Fruit fly (Drosophila melanogaster): Measurements from ENCODE around the gene CG34308.

The CG34308 gene

dm6 chr3R:13051298-13051723 lies 37.7 kb upstream of the CG34308 start, which contains the start of gene CG7966 (continued):
- no peak for TF ChIP-seq CG7928 (GFP tag; optimal IDR thresholded peaks at IDR 0.05)
- TF ChIP-seq tgo (GFP tag; IDR thresholded peaks at IDR 0.05), result no peak
- TF ChIP-seq CG4707 (GFP tag; optimal IDR thresholded peaks at IDR 0.05), result no peak
- no peak for TF ChIP-seq luna (GFP tag; optimal IDR thresholded peaks at IDR 0.05)
- TF ChIP-seq ato (GFP tag; IDR thresholded peaks at IDR 0.05; ENCODE audit: partially characterized antibody), result no peak
- TF ChIP-seq unc-4 (GFP tag; IDR thresholded peaks at IDR 0.05; ENCODE audit: partially characterized antibody), result no peak
- peak; percentile 65 to 81 for TF ChIP-seq Trl (optimal IDR thresholded peaks at IDR 0.05)
- no peak for TF ChIP-seq Trl (GFP tag; optimal IDR thresholded peaks at IDR 0.05)
- peak; percentile 16; the same call in 1 of the 2 replicates for TF ChIP-seq GATAe (GFP tag; conservative IDR thresholded peaks at IDR 0.05)
- no peak for TF ChIP-seq CG10654 (GFP tag; optimal IDR thresholded peaks at IDR 0.05)
- TF ChIP-seq hb (GFP tag; IDR thresholded peaks at IDR 0.05; ENCODE audit: partially characterized antibody), result no peak
- no peak for TF ChIP-seq CG1647 (GFP tag; optimal IDR thresholded peaks at IDR 0.05)
- peak; percentile 5 for TF ChIP-seq CG10543 (GFP tag; optimal IDR thresholded peaks at IDR 0.05)
- TF ChIP-seq CG11695 (GFP tag; IDR thresholded peaks at IDR 0.05), result peak; percentile 76
- no peak for TF ChIP-seq CG13775 (GFP tag; optimal IDR thresholded peaks at IDR 0.05)
- no peak for TF ChIP-seq CG12236 (GFP tag; optimal IDR thresholded peaks at IDR 0.05)
- TF ChIP-seq disco-r (GFP tag; optimal IDR thresholded peaks at IDR 0.05), result no peak
- TF ChIP-seq CG4854 (GFP tag; optimal IDR thresholded peaks at IDR 0.05), result no peak
- no peak for TF ChIP-seq tup (GFP tag; optimal IDR thresholded peaks at IDR 0.05)
- no peak for TF ChIP-seq CG14441 (GFP tag; IDR thresholded peaks at IDR 0.05)
- no peak for TF ChIP-seq Lhr (GFP tag; optimal IDR thresholded peaks at IDR 0.05)
- TF ChIP-seq Rx (GFP tag; IDR thresholded peaks at IDR 0.05), result no peak
- TF ChIP-seq CG15073 (GFP tag; optimal IDR thresholded peaks at IDR 0.05), result no peak
- TF ChIP-seq CG14014 (GFP tag; IDR thresholded peaks at IDR 0.05), result no peak
- no peak for TF ChIP-seq CG2889 (GFP tag; IDR thresholded peaks at IDR 0.05)
- TF ChIP-seq CG4328 (GFP tag; optimal IDR thresholded peaks at IDR 0.05), result no peak
- TF ChIP-seq pros (GFP tag; optimal IDR thresholded peaks at IDR 0.05), result no peak
- TF ChIP-seq Med (GFP tag), result peak; percentile 83
- no peak for TF ChIP-seq CG3065 (GFP tag; optimal IDR thresholded peaks at IDR 0.05)
- TF ChIP-seq exex (tag; optimal IDR thresholded peaks at IDR 0.05), result peak; percentile 87
- no peak for TF ChIP-seq crc (GFP tag; optimal IDR thresholded peaks at IDR 0.05)
- TF ChIP-seq HLH4C (GFP tag; IDR thresholded peaks at IDR 0.05; ENCODE audit: partially characterized antibody), result no peak
- no peak for TF ChIP-seq repo (GFP tag; optimal IDR thresholded peaks at IDR 0.05)

dm6 chr3R:13051942-13052693 lies 36.9 kb upstream of the CG34308 start, which contains the start of gene pic:
TSS of gene pic (plus strand) at chr3R:13052245.
- TF ChIP-seq E2f1 (GFP tag; IDR thresholded peaks at IDR 0.05) (0 out of 2 replicates have a peak, but pooled peaks have one; percentile 11), Opbp (GFP tag; IDR thresholded peaks at IDR 0.05; ENCODE audit: partially characterized antibody) (peak; percentile 71), CG3838 (GFP tag; optimal IDR thresholded peaks at IDR 0.05) (no peak), row (GFP tag; IDR thresholded peaks at IDR 0.05) (peak; percentile 69), esg (GFP tag; conservative IDR thresholded peaks at IDR 0.05) (no peak), dm (GFP tag; optimal IDR thresholded peaks at IDR 0.05) (peak; percentile 32), CG34422 (GFP tag; IDR thresholded peaks at IDR 0.05) (peak; percentile 87), CG10267 (tag; optimal IDR thresholded peaks at IDR 0.05) (peak; percentile 66), Doc3 (GFP tag; IDR thresholded peaks at IDR 0.05; ENCODE audit: partially characterized antibody) (peak; percentile 76), CG4617 (GFP tag; optimal IDR thresholded peaks at IDR 0.05; ENCODE audit: borderline replicate concordance) (peak; percentile 36), CG9609 (GFP tag; optimal IDR thresholded peaks at IDR 0.05) (peak; percentile 8), CG31388 (GFP tag; optimal IDR thresholded peaks at IDR 0.05) (no peak), CG17186 (GFP tag; optimal IDR thresholded peaks at IDR 0.05) (peak; percentile 70), hbn (GFP tag; IDR thresholded peaks at IDR 0.05; ENCODE audit: partially characterized antibody) (peak; percentile 84), eyg (GFP tag; optimal IDR thresholded peaks at IDR 0.05) (peak; percentile 26), NK7.1 (GFP tag; optimal IDR thresholded peaks at IDR 0.05) (no peak), slou (GFP tag; optimal IDR thresholded peaks at IDR 0.05) (no peak), CG11093 (GFP tag; IDR thresholded peaks at IDR 0.05) (no peak), CG11456 (GFP tag; IDR thresholded peaks at IDR 0.05) (no peak)

Data from whole organism, embryonic.